Comparison of ENCODE assay signal across 4 worm cellular contexts in genomic region chrIII:10461164-10461546, ce11.
TF ChIP-seq lines count a peak whose summit lies in the region.

Gene atx-2, plus strand, starts transcription at chrIII:10461389.

TF ChIP-seq in whole organism, L2 larva, 48 proteins besides CTCF, POLR2A, EP300 and RAD21 (continued from another document):
- TF ChIP-seq zag-1 (tag; optimal IDR thresholded peaks at IDR 0.05; lab: Kevin White, UChicago): peak; percentile 57
- TF ChIP-seq elt-3 (tag; optimal IDR thresholded peaks at IDR 0.05; lab: Kevin White, UChicago): no peak
- TF ChIP-seq Y55F3AM.14 (GFP tag; optimal IDR thresholded peaks at IDR 0.05; lab: Kevin White, UChicago): peak; percentile 86
- no peak for TF ChIP-seq aly-2 (tag; optimal IDR thresholded peaks at IDR 0.05; lab: Kevin White, UChicago)
- TF ChIP-seq nhr-21 (tag; optimal IDR thresholded peaks at IDR 0.05; lab: Kevin White, UChicago): peak; percentile 48
- peak; percentile 77 for TF ChIP-seq crh-2 (tag; optimal IDR thresholded peaks at IDR 0.05; lab: Kevin White, UChicago)
- peak; percentile 43 for TF ChIP-seq ztf-4 (tag; optimal IDR thresholded peaks at IDR 0.05; lab: Kevin White, UChicago)
- TF ChIP-seq nhr-12 (tag; optimal IDR thresholded peaks at IDR 0.05; lab: Kevin White, UChicago): no peak
- TF ChIP-seq nhr-10 (tag; optimal IDR thresholded peaks at IDR 0.05; lab: Kevin White, UChicago): peak; percentile 31
- peak; percentile 91 for TF ChIP-seq F13H6.1 (tag; optimal IDR thresholded peaks at IDR 0.05; lab: Kevin White, UChicago)
- TF ChIP-seq unc-39 (tag; optimal IDR thresholded peaks at IDR 0.05; lab: Kevin White, UChicago): no peak
- TF ChIP-seq nhr-25 (tag; optimal IDR thresholded peaks at IDR 0.05; lab: Kevin White, UChicago): peak; percentile 74
- TF ChIP-seq nhr-237 (tag; optimal IDR thresholded peaks at IDR 0.05; lab: Kevin White, UChicago): no peak
- TF ChIP-seq nhr-129 (tag; optimal IDR thresholded peaks at IDR 0.05; lab: Kevin White, UChicago): peak; percentile 81
- TF ChIP-seq ceh-82 (tag; optimal IDR thresholded peaks at IDR 0.05; lab: Kevin White, UChicago): no peak

TF ChIP-seq in whole organism, L4 larva, 104 proteins besides CTCF, POLR2A, EP300 and RAD21 (continued from another document and continues in another):
- TF ChIP-seq egl-43 (GFP tag; IDR thresholded peaks at IDR 0.05; lab: Robert Waterston, UW): peak; percentile 98
- peak; percentile 91 for TF ChIP-seq php-3 (GFP tag; IDR thresholded peaks at IDR 0.05; lab: Robert Waterston, UW)
- TF ChIP-seq skn-1 (tag; optimal IDR thresholded peaks at IDR 0.05; lab: Kevin White, UChicago): peak; percentile 40
- TF ChIP-seq nhr-28 (tag; optimal IDR thresholded peaks at IDR 0.05; lab: Kevin White, UChicago): peak; percentile 23
- TF ChIP-seq ceh-20 (GFP tag; IDR thresholded peaks at IDR 0.05; lab: Robert Waterston, UW): peak; percentile 92
- TF ChIP-seq nhr-25 (tag; optimal IDR thresholded peaks at IDR 0.05; lab: Kevin White, UChicago; ENCODE audit: borderline replicate concordance, insufficient read depth): no peak
- peak; percentile 45 for TF ChIP-seq ceh-28 (tag; optimal IDR thresholded peaks at IDR 0.05; lab: Kevin White, UChicago)
- TF ChIP-seq daf-8 (GFP tag; IDR thresholded peaks at IDR 0.05; lab: Robert Waterston, UW): no peak
- peak in 1 of 2 experiments; percentile 79 for TF ChIP-seq hif-1 (tag; optimal IDR thresholded peaks at IDR 0.05; lab: Kevin White, UChicago)
- peak; percentile 94 for TF ChIP-seq D1046.2 (GFP tag; IDR thresholded peaks at IDR 0.05; lab: Robert Waterston, UW)
- peak; percentile 90 for TF ChIP-seq spr-1 (tag; optimal IDR thresholded peaks at IDR 0.05; lab: Kevin White, UChicago)
- TF ChIP-seq ceh-32 (tag; optimal IDR thresholded peaks at IDR 0.05; lab: Kevin White, UChicago; ENCODE audit: poor library complexity): no peak
- TF ChIP-seq zag-1 (tag; optimal IDR thresholded peaks at IDR 0.05; lab: Kevin White, UChicago): no peak
- peak; percentile 91 for TF ChIP-seq T26A8.4 (GFP tag; IDR thresholded peaks at IDR 0.05; lab: Robert Waterston, UW)
- peak; percentile 75 for TF ChIP-seq Y5F2A.4 (GFP tag; optimal IDR thresholded peaks at IDR 0.05; lab: Kevin White, UChicago)
- TF ChIP-seq sdz-12 (GFP tag; optimal IDR thresholded peaks at IDR 0.05; lab: Kevin White, UChicago): peak; percentile 67
- TF ChIP-seq nhr-6 (tag; optimal IDR thresholded peaks at IDR 0.05; lab: Kevin White, UChicago): no peak
- TF ChIP-seq snpc-1.2 (GFP tag; IDR thresholded peaks at IDR 0.05; lab: Robert Waterston, UW): peak; percentile 77
- peak; percentile 62 for TF ChIP-seq nhr-111 (GFP tag; optimal IDR thresholded peaks at IDR 0.05; lab: Kevin White, UChicago)
- TF ChIP-seq pqm-1 (tag; optimal IDR thresholded peaks at IDR 0.05; lab: Kevin White, UChicago): no peak
- TF ChIP-seq fos-1 (tag; optimal IDR thresholded peaks at IDR 0.05; lab: Kevin White, UChicago): no peak
- peak; percentile 78 for TF ChIP-seq lim-7 (GFP tag; IDR thresholded peaks at IDR 0.05; lab: Robert Waterston, UW)
- TF ChIP-seq ama-1 (optimal IDR thresholded peaks at IDR 0.05; lab: Kevin White, UChicago): no peak
- TF ChIP-seq rbr-2 (tag; optimal IDR thresholded peaks at IDR 0.05; lab: Kevin White, UChicago): peak; percentile 86
- peak; percentile 83 for TF ChIP-seq lin-13 (GFP tag; optimal IDR thresholded peaks at IDR 0.05; lab: Kevin White, UChicago)
- TF ChIP-seq ctbp-1 (GFP tag; IDR thresholded peaks at IDR 0.05; lab: Robert Waterston, UW): peak; percentile 79
- TF ChIP-seq ztf-11 (tag; optimal IDR thresholded peaks at IDR 0.05; lab: Kevin White, UChicago): no peak
- peak; percentile 66 for TF ChIP-seq F37D6.2 (tag; optimal IDR thresholded peaks at IDR 0.05; lab: Kevin White, UChicago)
- peak; percentile 91 for TF ChIP-seq pha-4 (GFP tag; IDR thresholded peaks at IDR 0.05; lab: Robert Waterston, UW)
- TF ChIP-seq pha-4 (tag; optimal IDR thresholded peaks at IDR 0.05; lab: Kevin White, UChicago): no peak
- TF ChIP-seq nhr-10 (tag; optimal IDR thresholded peaks at IDR 0.05; lab: Kevin White, UChicago): peak; percentile 26
- 0 out of 2 replicates have a peak, but pooled peaks have one; percentile 80 for TF ChIP-seq Y105C5A.15 (GFP tag; IDR thresholded peaks at IDR 0.05; lab: Robert Waterston, UW)
- TF ChIP-seq dmd-8 (GFP tag; IDR thresholded peaks at IDR 0.05; lab: Robert Waterston, UW): peak; percentile 93
- peak; percentile 98 for TF ChIP-seq lin-38 (GFP tag; IDR thresholded peaks at IDR 0.05; lab: Robert Waterston, UW)
- peak in 1 of 2 experiments; percentile 30 for TF ChIP-seq ZK546.5 (tag; optimal IDR thresholded peaks at IDR 0.05; lab: Kevin White, UChicago)
- TF ChIP-seq mep-1 (tag; optimal IDR thresholded peaks at IDR 0.05; lab: Kevin White, UChicago): peak; percentile 89
- peak; percentile 41; the same call in 1 of the 2 replicates for TF ChIP-seq mxl-2 (GFP tag; conservative IDR thresholded peaks at IDR 0.05; lab: Robert Waterston, UW)
- no peak for TF ChIP-seq aly-2 (tag; optimal IDR thresholded peaks at IDR 0.05; lab: Kevin White, UChicago)
- TF ChIP-seq madf-5 (GFP tag; IDR thresholded peaks at IDR 0.05; lab: Robert Waterston, UW): peak; percentile 44 to 93; a peak in 2 of 4 replicates

TF ChIP-seq in whole organism, late embryonic, 69 proteins besides CTCF, POLR2A, EP300 and RAD21 (continued from another document and continues in another):
- TF ChIP-seq ceh-19 (GFP tag; optimal IDR thresholded peaks at IDR 0.05; lab: Kevin White, UChicago) (peak; percentile 98), fkh-10 (GFP tag; optimal IDR thresholded peaks at IDR 0.05; lab: Kevin White, UChicago) (peak; percentile 93), hlh-6 (tag; optimal IDR thresholded peaks at IDR 0.05; lab: Kevin White, UChicago) (peak; percentile 98), npax-4 (tag; optimal IDR thresholded peaks at IDR 0.05; lab: Kevin White, UChicago) (peak; percentile 89), pros-1 (tag; optimal IDR thresholded peaks at IDR 0.05; lab: Kevin White, UChicago) (peak; percentile 22), pha-4 (tag; optimal IDR thresholded peaks at IDR 0.05; lab: Kevin White, UChicago) (no peak), nhr-232 (tag; optimal IDR thresholded peaks at IDR 0.05; lab: Kevin White, UChicago) (peak; percentile 96), lim-6 (tag; optimal IDR thresholded peaks at IDR 0.05; lab: Kevin White, UChicago) (peak; percentile 98), ceh-14 (tag; optimal IDR thresholded peaks at IDR 0.05; lab: Kevin White, UChicago) (peak; percentile 99), dmd-4 (tag; optimal IDR thresholded peaks at IDR 0.05; lab: Kevin White, UChicago; ENCODE audit: borderline replicate concordance) (peak; percentile 97), madf-2 (tag; optimal IDR thresholded peaks at IDR 0.05; lab: Kevin White, UChicago) (peak; percentile 96), tbx-7 (tag; optimal IDR thresholded peaks at IDR 0.05; lab: Kevin White, UChicago) (peak; percentile 90), ttx-3 (tag; optimal IDR thresholded peaks at IDR 0.05; lab: Kevin White, UChicago) (peak; percentile 98), C08G9.2 (tag; optimal IDR thresholded peaks at IDR 0.05; lab: Kevin White, UChicago) (peak; percentile 95), unc-42 (tag; optimal IDR thresholded peaks at IDR 0.05; lab: Kevin White, UChicago) (peak; percentile 84), ceh-24 (tag; optimal IDR thresholded peaks at IDR 0.05; lab: Kevin White, UChicago) (peak; percentile 93), lin-11 (tag; optimal IDR thresholded peaks at IDR 0.05; lab: Kevin White, UChicago) (peak; percentile 94), ceh-22 (tag; optimal IDR thresholded peaks at IDR 0.05; lab: Kevin White, UChicago) (peak; percentile 98), fkh-6 (tag; optimal IDR thresholded peaks at IDR 0.05; lab: Kevin White, UChicago) (peak; percentile 95), ceh-2 (tag; optimal IDR thresholded peaks at IDR 0.05; lab: Kevin White, UChicago) (peak; percentile 97), sox-2 (GFP tag; IDR thresholded peaks at IDR 0.05; lab: Robert Waterston, UW) (peak; percentile 94), ceh-31 (tag; optimal IDR thresholded peaks at IDR 0.05; lab: Kevin White, UChicago) (peak; percentile 99), ztf-16 (tag; optimal IDR thresholded peaks at IDR 0.05; lab: Kevin White, UChicago) (peak; percentile 98), hlh-8 (tag; optimal IDR thresholded peaks at IDR 0.05; lab: Kevin White, UChicago) (peak; percentile 99), hlh-13 (GFP tag; optimal IDR thresholded peaks at IDR 0.05; lab: Kevin White, UChicago) (peak; percentile 87), sox-4 (tag; optimal IDR thresholded peaks at IDR 0.05; lab: Kevin White, UChicago) (peak; percentile 99), fax-1 (tag; optimal IDR thresholded peaks at IDR 0.05; lab: Kevin White, UChicago) (peak; percentile 97), K09A11.1 (tag; optimal IDR thresholded peaks at IDR 0.05; lab: Kevin White, UChicago; ENCODE audit: insufficient read depth) (peak; percentile 98), pax-1 (tag; optimal IDR thresholded peaks at IDR 0.05; lab: Kevin White, UChicago) (no peak), rnt-1 (tag; optimal IDR thresholded peaks at IDR 0.05; lab: Kevin White, UChicago) (peak; percentile 99), hlh-15 (tag; optimal IDR thresholded peaks at IDR 0.05; lab: Kevin White, UChicago) (peak; percentile 96), eyg-1 (tag; optimal IDR thresholded peaks at IDR 0.05; lab: Kevin White, UChicago) (peak; percentile 98), elt-4 (tag; optimal IDR thresholded peaks at IDR 0.05; lab: Kevin White, UChicago) (peak; percentile 96), dve-1 (tag; optimal IDR thresholded peaks at IDR 0.05; lab: Kevin White, UChicago) (peak; percentile 78), che-1 (tag; optimal IDR thresholded peaks at IDR 0.05; lab: Kevin White, UChicago) (peak; percentile 93), ceh-48 (tag; optimal IDR thresholded peaks at IDR 0.05; lab: Kevin White, UChicago) (peak; percentile 97), pat-9 (tag; optimal IDR thresholded peaks at IDR 0.05; lab: Kevin White, UChicago) (peak; percentile 98), unc-3 (GFP tag; conservative IDR thresholded peaks at IDR 0.05; lab: Robert Waterston, UW) (peak; percentile 98), unc-3 (tag; optimal IDR thresholded peaks at IDR 0.05; lab: Kevin White, UChicago) (peak; percentile 99), ceh-34 (tag; optimal IDR thresholded peaks at IDR 0.05; lab: Kevin White, UChicago) (peak; percentile 99), nhr-11 (tag; optimal IDR thresholded peaks at IDR 0.05; lab: Kevin White, UChicago) (peak; percentile 81), F13H6.1 (tag; optimal IDR thresholded peaks at IDR 0.05; lab: Kevin White, UChicago) (peak; percentile 97)

TF ChIP-seq in whole organism, mixed stage, embryonic, 35 proteins besides CTCF, POLR2A, EP300 and RAD21 (continued from another document):
- TF ChIP-seq nhr-76 (tag; optimal IDR thresholded peaks at IDR 0.05; lab: Kevin White, UChicago): peak; percentile 98
- TF ChIP-seq sem-2 (GFP tag; optimal IDR thresholded peaks at IDR 0.05; lab: Kevin White, UChicago): peak; percentile 95
- peak; percentile 97 for TF ChIP-seq lin-32 (GFP tag; optimal IDR thresholded peaks at IDR 0.05; lab: Kevin White, UChicago)
- peak; percentile 98 for TF ChIP-seq unc-120 (tag; optimal IDR thresholded peaks at IDR 0.05; lab: Kevin White, UChicago; ENCODE audit: poor library complexity, severe bottlenecking)
- peak; percentile 93 for TF ChIP-seq flh-1 (GFP tag; optimal IDR thresholded peaks at IDR 0.05; lab: Kevin White, UChicago)
- peak; percentile 96 for TF ChIP-seq bed-3 (GFP tag; optimal IDR thresholded peaks at IDR 0.05; lab: Kevin White, UChicago)
